Worm (Caenorhabditis elegans): ENCODE measurements around the gene gcy-3.

The gcy-3 gene

ce11 chrII:9489922-9490321 is 17.2 kb downstream of the gcy-3 start:
- TF ChIP-seq egl-13 (tag; optimal IDR thresholded peaks at IDR 0.05) (no peak), nhr-47 (tag; optimal IDR thresholded peaks at IDR 0.05) (no peak), unc-86 (tag; optimal IDR thresholded peaks at IDR 0.05) (no peak), ceh-63 (GFP tag; optimal IDR thresholded peaks at IDR 0.05) (no peak), unc-98 (GFP tag; IDR thresholded peaks at IDR 0.05) (no peak), unc-130 (tag; optimal IDR thresholded peaks at IDR 0.05) (no peak), alr-1 (tag; optimal IDR thresholded peaks at IDR 0.05; ENCODE audit: borderline replicate concordance) (no peak), snu-23 (GFP tag; optimal IDR thresholded peaks at IDR 0.05) (no peak), zip-4 (GFP tag; optimal IDR thresholded peaks at IDR 0.05) (no peak), ceh-82 (tag; optimal IDR thresholded peaks at IDR 0.05) (no peak), nhr-84 (tag; optimal IDR thresholded peaks at IDR 0.05) (no peak), mep-1 (tag; optimal IDR thresholded peaks at IDR 0.05) (no peak), F16B12.6 (tag; optimal IDR thresholded peaks at IDR 0.05) (no peak), nhr-28 (tag; optimal IDR thresholded peaks at IDR 0.05) (no peak), lir-3 (tag; optimal IDR thresholded peaks at IDR 0.05; ENCODE audit: poor library complexity) (no peak), C04F5.9 (tag; optimal IDR thresholded peaks at IDR 0.05) (no peak), ets-5 (GFP tag; IDR thresholded peaks at IDR 0.05) (no peak), mab-9 (GFP tag; IDR thresholded peaks at IDR 0.05) (no peak)

- TF ChIP-seq nhr-20 (tag; optimal IDR thresholded peaks at IDR 0.05) (peak; percentile 85), grh-1 (GFP tag; IDR thresholded peaks at IDR 0.05) (peak; percentile 40; the same call in 1 of the 2 replicates), lin-35 (GFP tag; optimal IDR thresholded peaks at IDR 0.05) (peak; percentile 15 to 61), fkh-8 (tag; optimal IDR thresholded peaks at IDR 0.05) (no peak), elt-3 (tag; optimal IDR thresholded peaks at IDR 0.05) (peak in 4 of 6 experiments; percentile 45 to 68 (median 60)), xbp-1 (tag; optimal IDR thresholded peaks at IDR 0.05) (peak; percentile 18), nhr-19 (GFP tag; conservative IDR thresholded peaks at IDR 0.05) (peak; percentile 61), jun-1 (tag; optimal IDR thresholded peaks at IDR 0.05) (peak; percentile 34), C16A3.4 (tag; optimal IDR thresholded peaks at IDR 0.05) (peak; percentile 37), efl-1 (optimal IDR thresholded peaks at IDR 0.05) (peak; percentile 8 to 11), efl-1 (GFP tag; optimal IDR thresholded peaks at IDR 0.05 in 1 of 2) (peak in 1 of 2 experiments; percentile 90), egl-27 (tag; optimal IDR thresholded peaks at IDR 0.05) (peak in 1 of 2 experiments; percentile 20), elt-2 (tag; optimal IDR thresholded peaks at IDR 0.05) (peak; percentile 65), hlh-17 (GFP tag; optimal IDR thresholded peaks at IDR 0.05; ENCODE audit: borderline replicate concordance) (no peak), lsy-2 (tag; optimal IDR thresholded peaks at IDR 0.05) (peak; percentile 11 to 32), nhr-71 (tag; optimal IDR thresholded peaks at IDR 0.05) (peak; percentile 81), sox-4 (tag; optimal IDR thresholded peaks at IDR 0.05) (no peak), tbx-2 (tag; optimal IDR thresholded peaks at IDR 0.05) (peak; percentile 76), blmp-1 (tag; optimal IDR thresholded peaks at IDR 0.05) (peak; percentile 64), ama-1 (optimal IDR thresholded peaks at IDR 0.05) (no peak), nhr-85 (tag) (peak; percentile 94), irx-1 (tag; optimal IDR thresholded peaks at IDR 0.05) (no peak), unc-130 (tag; optimal IDR thresholded peaks at IDR 0.05) (no peak), skn-1 (tag; optimal IDR thresholded peaks at IDR 0.05) (peak; percentile 34), mdl-1 (tag; optimal IDR thresholded peaks at IDR 0.05) (peak in 1 of 2 experiments; percentile 73), dpl-1 (GFP tag; optimal IDR thresholded peaks at IDR 0.05) (peak in 2 of 3 experiments; percentile 10 to 16), lir-3 (tag; optimal IDR thresholded peaks at IDR 0.05; ENCODE audit: poor library complexity) (peak; percentile 12), ceh-82 (tag; optimal IDR thresholded peaks at IDR 0.05) (peak; percentile 3 to 16 (median 12)), tlp-1 (tag; optimal IDR thresholded peaks at IDR 0.05) (no peak), ceh-8 (GFP tag; optimal IDR thresholded peaks at IDR 0.05) (no peak), egl-13 (tag; optimal IDR thresholded peaks at IDR 0.05) (no peak), nhr-47 (tag; optimal IDR thresholded peaks at IDR 0.05) (peak; percentile 44), rnt-1 (tag; optimal IDR thresholded peaks at IDR 0.05) (peak; percentile 38), ces-1 (GFP tag; optimal IDR thresholded peaks at IDR 0.05) (no peak), lin-13 (GFP tag; optimal IDR thresholded peaks at IDR 0.05) (peak; percentile 44), lin-14 (GFP tag; optimal IDR thresholded peaks at IDR 0.05) (peak; percentile 90), unc-62 (GFP tag; optimal IDR thresholded peaks at IDR 0.05) (no peak)
Measured at ce11 chrII:9487337-9487950, 19.6 kb downstream of the gcy-3 start, which contains the start of gene T19H5.4. Gene T19H5.4 (minus strand): TSS chrII:9487387.
